Worm (Caenorhabditis elegans) whole organism, L4 larva: Measurements from ENCODE around the gene D1053.3.
A peak's percentile ranks its signal among the peaks of the same experiment; 100 is the strongest.

Source experiments
- F10B5.3 ChIP-seq: sonication (generic microtip); optimal IDR thresholded peaks from 2 replicates; lab custom pipeline; 2016; ENCODE audit warnings: mild to moderate bottlenecking, missing genetic modification characterization, missing compliant biosample characterization
- R02D3.7 ChIP-seq: fragments of 150-350 bp; sonication (generic microtip); optimal IDR thresholded peaks from 3 replicates; lab custom pipeline; 2014; ENCODE audit warnings: missing biosample characterization, missing genetic modification characterization
- T20F7.1 ChIP-seq: fragments of 200-800 bp; sonication (Bioruptor generic); optimal IDR thresholded peaks from 2 replicates; lab custom pipeline; 2018; ENCODE audit warnings: mild to moderate bottlenecking, missing genetic modification characterization, missing compliant biosample characterization
- T26A8.4 ChIP-seq: fragments of 200-800 bp; sonication (Bioruptor generic); IDR thresholded peaks from 2 replicates; pipeline ENCODE4 v1.3.6; 2022; ENCODE audit warnings: missing genetic modification characterization, missing compliant biosample characterization
- aha-1 ChIP-seq: fragments of 150-350 bp; peaks from one replicate; lab custom pipeline; 2014; ENCODE audit warnings: missing biosample characterization, missing genetic modification characterization
- ceh-32 ChIP-seq: sonication (generic microtip); optimal IDR thresholded peaks from 2 replicates; lab custom pipeline; 2016; ENCODE audit warnings: mild to moderate bottlenecking, missing genetic modification characterization, missing compliant biosample characterization; ENCODE audit not compliant: poor library complexity
- ceh-82 ChIP-seq: sonication (generic microtip); optimal IDR thresholded peaks from 2 replicates; lab custom pipeline; 2017; ENCODE audit warnings: missing biosample characterization, missing genetic modification characterization
- ctbp-1 ChIP-seq: fragments of 200-800 bp; sonication (Bioruptor generic); IDR thresholded peaks from 2 replicates; pipeline ENCODE4 v1.3.6; 2022; ENCODE audit warnings: missing genetic modification reagents, missing genetic modification characterization, missing compliant biosample characterization
- daf-16 ChIP-seq, 3 experiments: sonication (generic microtip); optimal IDR thresholded peaks; 2 replicates each; lab custom pipeline; 2016 to 2017; ENCODE audit warnings: missing genetic modification characterization in 3 of 3, missing genetic modification reagents in 3 of 3, mild to moderate bottlenecking in 2 of 3, missing compliant biosample characterization in 2 of 3, missing biosample characterization in 1 of 3, moderate library complexity in 1 of 3
- dmd-6 ChIP-seq: fragments of 200-800 bp; sonication (Bioruptor generic); IDR thresholded peaks from 2 replicates; pipeline ENCODE4 v1.3.6; 2022; ENCODE audit warnings: missing genetic modification reagents, missing genetic modification characterization, missing compliant biosample characterization
- dmd-8 ChIP-seq: fragments of 200-800 bp; sonication (Bioruptor generic); IDR thresholded peaks from 2 replicates; pipeline ENCODE4 v1.3.6; 2022; ENCODE audit warnings: missing genetic modification characterization, missing compliant biosample characterization
- dve-1 ChIP-seq: sonication (generic microtip); optimal IDR thresholded peaks from 2 replicates; lab custom pipeline; 2017; ENCODE audit warnings: antibody characterized with exemption, mild to moderate bottlenecking, missing genetic modification characterization, missing compliant biosample characterization; ENCODE audit not compliant: insufficient read depth
- hlh-11 ChIP-seq: fragments of 200-800 bp; sonication (Bioruptor generic); optimal IDR thresholded peaks from 2 replicates; lab custom pipeline; 2018; ENCODE audit warnings: mild to moderate bottlenecking, missing genetic modification characterization, missing compliant biosample characterization
- hlh-30 ChIP-seq: sonication (generic microtip); optimal IDR thresholded peaks from 2 replicates; lab custom pipeline; 2017; ENCODE audit warnings: antibody characterized with exemption, mild to moderate bottlenecking, missing genetic modification characterization, missing compliant biosample characterization; ENCODE audit not compliant: insufficient read depth
- hmg-1.1 ChIP-seq: fragments of 200-800 bp; sonication (Bioruptor generic); IDR thresholded peaks from 2 replicates; pipeline ENCODE4 v1.3.6; 2022; ENCODE audit warnings: missing genetic modification reagents, missing genetic modification characterization, missing compliant biosample characterization
- jun-1 ChIP-seq: fragments of 150-350 bp; optimal IDR thresholded peaks from 2 replicates; lab custom pipeline; 2014; ENCODE audit warnings: missing biosample characterization, missing genetic modification reagents, missing genetic modification characterization
- madf-5 ChIP-seq, 2 experiments: fragments of 200-800 bp; sonication (Bioruptor generic); IDR thresholded peaks; 2 replicates each; pipeline ENCODE4 v1.3.6; 2022; ENCODE audit warnings: missing compliant biosample characterization in 2 of 2, missing genetic modification characterization in 2 of 2
- mdl-1 ChIP-seq, 2 experiments: fragments of 150-350 bp in 1 of 2; sonication (generic microtip) in 1 of 2; optimal IDR thresholded peaks; 2 replicates each; lab custom pipeline; 2014 to 2017; ENCODE audit warnings: missing biosample characterization in 2 of 2, missing genetic modification characterization in 2 of 2
- mep-1 ChIP-seq: fragments of 150-350 bp; sonication (generic microtip); optimal IDR thresholded peaks from 3 replicates; lab custom pipeline; 2014; ENCODE audit warnings: missing biosample characterization, missing genetic modification characterization
- mxl-3 ChIP-seq: fragments of 200-800 bp; sonication (Bioruptor generic); optimal IDR thresholded peaks from 2 replicates; lab custom pipeline; 2018; ENCODE audit warnings: mild to moderate bottlenecking, missing genetic modification characterization, missing compliant biosample characterization
- nhr-10 ChIP-seq: fragments of 150-350 bp; optimal IDR thresholded peaks from 2 replicates; lab custom pipeline; 2014; ENCODE audit warnings: missing biosample characterization, missing genetic modification characterization
- nhr-28 ChIP-seq: fragments of 150-350 bp; optimal IDR thresholded peaks from 2 replicates; lab custom pipeline; 2014; ENCODE audit warnings: missing biosample characterization, missing genetic modification characterization
- nhr-41 ChIP-seq: fragments of 200-800 bp; sonication (Bioruptor generic); IDR thresholded peaks from 2 replicates; pipeline ENCODE4 v1.3.6; 2022; ENCODE audit warnings: missing genetic modification reagents, missing genetic modification characterization, missing compliant biosample characterization
- nhr-48 ChIP-seq: sonication (generic microtip); optimal IDR thresholded peaks from 2 replicates; lab custom pipeline; 2016; ENCODE audit warnings: mild to moderate bottlenecking, missing genetic modification characterization, missing compliant biosample characterization
- nhr-77 ChIP-seq: fragments of 150-350 bp; optimal IDR thresholded peaks from 2 replicates; lab custom pipeline; 2014; ENCODE audit warnings: missing biosample characterization, missing genetic modification characterization
- pqm-1 ChIP-seq: sonication (generic microtip); optimal IDR thresholded peaks from 2 replicates; lab custom pipeline; 2017; ENCODE audit warnings: missing biosample characterization, missing genetic modification characterization
- rbr-2 ChIP-seq: sonication (generic microtip); optimal IDR thresholded peaks from 2 replicates; lab custom pipeline; 2016; ENCODE audit warnings: missing genotype, missing genetic modification characterization, missing compliant biosample characterization
- set-16 ChIP-seq: fragments of 200-800 bp; sonication (Bioruptor generic); IDR thresholded peaks from 2 replicates; pipeline ENCODE4 v1.3.6; 2022; ENCODE audit warnings: missing genetic modification reagents, missing genetic modification characterization, missing compliant biosample characterization
- tra-1 ChIP-seq: fragments of 200-800 bp; sonication (Bioruptor generic); IDR thresholded peaks from 2 replicates; pipeline ENCODE4 v1.3.6; 2022; ENCODE audit warnings: missing genetic modification reagents, missing genetic modification characterization, missing compliant biosample characterization
- unc-39 ChIP-seq: sonication (generic microtip); optimal IDR thresholded peaks from 2 replicates; lab custom pipeline; 2017; ENCODE audit warnings: missing biosample characterization, missing genetic modification characterization
- unc-62 ChIP-seq, 3 experiments: fragments of 150-350 bp in 1 of 3; sonication (generic microtip); optimal IDR thresholded peaks in 2 of 3; peaks in 1 of 3; 1 replicate in 1 of 3; 2 replicates in 2 of 3; lab custom pipeline; 2014 to 2017; ENCODE audit warnings: missing biosample characterization in 3 of 3, missing genetic modification characterization in 3 of 3, missing genetic modification reagents in 3 of 3, missing genotype in 1 of 3
- zag-1 ChIP-seq: fragments of 150-350 bp; optimal IDR thresholded peaks from 2 replicates; lab custom pipeline; 2014; ENCODE audit warnings: missing biosample characterization, missing genetic modification characterization
- zfp-2 ChIP-seq: sonication (generic microtip); optimal IDR thresholded peaks from 2 replicates; lab custom pipeline; 2016; ENCODE audit warnings: mild to moderate bottlenecking, missing genetic modification characterization, missing compliant biosample characterization
- zfp-3 ChIP-seq: fragments of 200-800 bp; sonication (Bioruptor generic); conservative IDR thresholded peaks from 2 replicates; pipeline ENCODE4 v1.3.6; 2022; ENCODE audit warnings: missing genetic modification reagents, missing genetic modification characterization, missing compliant biosample characterization
- zip-11 ChIP-seq: fragments of 200-800 bp; sonication (Bioruptor generic); IDR thresholded peaks from 2 replicates; pipeline ENCODE4 v1.3.6; 2022; ENCODE audit warnings: missing genetic modification characterization, missing compliant biosample characterization
- ztf-7 ChIP-seq: fragments of 150-350 bp; optimal IDR thresholded peaks from 2 replicates; lab custom pipeline; 2014; ENCODE audit warnings: missing biosample characterization, missing genetic modification characterization

The D1053.3 gene

ce11 chrX:11716463-11716960, 20.4 kb downstream of the D1053.3 start, which contains the start of gene C44C10.9:
C44C10.9 (minus strand) TSS chrX:11716513.
- TF ChIP-seq mxl-3 (GFP tag; lab: Kevin White, UChicago) (peak; percentile 5), nhr-77 (tag; lab: Kevin White, UChicago) (no peak), dve-1 (tag; lab: Kevin White, UChicago) (peak; percentile 28), nhr-28 (tag; lab: Kevin White, UChicago) (no peak), R02D3.7 (tag; lab: Kevin White, UChicago) (no peak)

ce11 chrX:11712230-11712853, 24.6 kb downstream of the D1053.3 start, which contains the start of gene col-180:
col-180 (minus strand) TSS chrX:11712280.
- TF ChIP-seq mxl-3 (GFP tag; lab: Kevin White, UChicago) (peak; percentile 18), aha-1 (tag; lab: Kevin White, UChicago) (peak; percentile 87), unc-62 (GFP tag; optimal IDR thresholded peaks at IDR 0.05 in 1 of 2; lab: Kevin White, UChicago) (peak in 1 of 2 experiments; percentile 93), unc-62 (tag; optimal IDR thresholded peaks at IDR 0.05; lab: Kevin White, UChicago) (no peak), ztf-7 (no peak)

DNA sequence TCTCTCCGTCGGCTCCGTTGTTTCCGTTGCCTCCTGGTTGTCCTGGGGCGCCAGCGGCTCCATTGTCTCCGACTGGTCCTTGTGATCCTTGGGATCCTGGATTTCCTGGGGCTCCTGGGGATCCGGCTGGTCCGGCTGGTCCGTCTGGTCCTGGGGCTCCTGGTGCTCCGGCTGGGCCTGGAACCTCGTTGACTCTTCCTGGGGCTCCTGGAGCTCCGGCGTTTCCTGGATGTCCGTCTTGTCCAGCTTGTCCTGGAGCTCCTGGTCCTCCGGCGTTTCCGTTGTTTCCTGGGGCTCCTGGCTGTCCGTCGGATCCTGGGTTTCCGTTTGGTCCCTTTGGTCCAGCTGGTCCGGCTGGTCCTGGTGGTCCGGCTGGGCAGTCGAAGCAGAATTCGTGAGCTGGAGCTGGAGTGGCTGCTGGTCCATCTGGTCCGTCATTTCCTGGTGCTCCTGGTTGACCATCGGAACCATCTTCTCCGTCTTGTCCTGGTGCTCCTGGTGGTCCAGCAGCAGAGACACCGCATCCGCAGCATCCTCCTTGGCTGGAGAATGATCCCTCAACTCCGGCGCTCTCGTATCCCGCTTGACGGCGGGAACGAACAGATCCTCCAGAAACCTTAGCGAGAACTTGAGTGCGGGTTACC, 25.4 kb downstream of the D1053.3 start:
- TF ChIP-seq set-16 (GFP tag; lab: Robert Waterston, UW) (peak; percentile 98), daf-16 (GFP tag; optimal IDR thresholded peaks at IDR 0.05; lab: Kevin White, UChicago) (no peak), daf-16 (tag; optimal IDR thresholded peaks at IDR 0.05; lab: Kevin White, UChicago) (no peak), ceh-82 (tag; lab: Kevin White, UChicago) (no peak), rbr-2 (no peak), ceh-32 (tag; lab: Kevin White, UChicago) (no peak), aha-1 (tag; lab: Kevin White, UChicago) (peak; percentile 58), T20F7.1 (GFP tag; lab: Kevin White, UChicago) (no peak), mxl-3 (GFP tag; lab: Kevin White, UChicago) (no peak), ctbp-1 (no peak), T26A8.4 (no peak), zip-11 (GFP tag; lab: Robert Waterston, UW) (no peak), zag-1 (no peak), dve-1 (tag; lab: Kevin White, UChicago) (no peak), nhr-41 (GFP tag; lab: Robert Waterston, UW) (no peak), zfp-2 (tag; lab: Kevin White, UChicago) (no peak), pqm-1 (no peak), hlh-11 (tag; lab: Kevin White, UChicago) (no peak), madf-5 (GFP tag; IDR thresholded peaks at IDR 0.05; lab: Robert Waterston, UW) (0 out of 4 replicates have a peak, but pooled peaks of 1 of the 2 experiments have one; percentile 23)

DNA sequence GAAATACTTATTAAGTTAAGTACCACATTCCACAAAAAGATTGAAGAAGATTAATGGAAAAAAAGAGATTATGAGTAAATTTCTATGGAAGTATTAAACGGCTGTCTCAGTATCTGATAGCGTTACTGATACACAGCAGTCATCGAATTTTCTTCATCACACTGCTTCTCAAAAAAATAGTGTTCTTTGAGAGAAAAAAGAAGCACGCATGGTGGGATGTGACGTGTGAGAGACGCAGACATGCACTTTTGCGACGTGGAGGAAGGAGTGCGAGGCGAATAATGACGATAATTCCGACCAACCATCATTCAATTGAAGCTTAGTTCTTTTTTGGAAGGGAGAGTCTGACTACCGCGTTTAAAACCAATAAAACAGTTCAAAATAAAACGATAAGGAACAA, 26.7 kb downstream of the D1053.3 start, which contains the start of gene C44C10.11:
Gene C44C10.11, minus strand, starts transcription at position 115 of the 400 bp plus-strand sequence.
- TF ChIP-seq nhr-41 (GFP tag; lab: Robert Waterston, UW), result 0 out of 2 replicates have a peak, but pooled peaks have one; percentile 46
- TF ChIP-seq jun-1 (tag; lab: Kevin White, UChicago), result peak; percentile 18
- TF ChIP-seq nhr-10, result peak; percentile 8
- TF ChIP-seq nhr-28 (tag; lab: Kevin White, UChicago), result peak; percentile 87
- TF ChIP-seq tra-1, result peak; percentile 60; the same call in 1 of the 2 replicates
- no peak for TF ChIP-seq daf-16 (GFP tag; optimal IDR thresholded peaks at IDR 0.05; lab: Kevin White, UChicago)
- peak; percentile 46 for TF ChIP-seq daf-16 (tag; optimal IDR thresholded peaks at IDR 0.05; lab: Kevin White, UChicago)
- TF ChIP-seq unc-39 (tag; lab: Kevin White, UChicago), result no peak
- TF ChIP-seq mep-1 (tag; lab: Kevin White, UChicago), result no peak
- peak; percentile 96 for TF ChIP-seq dmd-6 (GFP tag; lab: Robert Waterston, UW)
- TF ChIP-seq zfp-3, result no peak
- peak; percentile 75 for TF ChIP-seq dve-1 (tag; lab: Kevin White, UChicago)
- TF ChIP-seq hmg-1.1 (GFP tag; lab: Robert Waterston, UW), result 0 out of 2 replicates have a peak, but pooled peaks have one; percentile 22
- no peak for TF ChIP-seq dmd-8 (GFP tag; lab: Robert Waterston, UW)
- peak; percentile 81 for TF ChIP-seq hlh-11 (tag; lab: Kevin White, UChicago)
- peak in 1 of 2 experiments; percentile 60 for TF ChIP-seq unc-62 (GFP tag; optimal IDR thresholded peaks at IDR 0.05 in 1 of 2; lab: Kevin White, UChicago)
- no peak for TF ChIP-seq unc-62 (tag; optimal IDR thresholded peaks at IDR 0.05; lab: Kevin White, UChicago)
- TF ChIP-seq mxl-3 (GFP tag; lab: Kevin White, UChicago), result peak; percentile 95
- peak; percentile 69 for TF ChIP-seq pqm-1
- TF ChIP-seq nhr-48, result peak; percentile 73
- peak; percentile 29 for TF ChIP-seq nhr-77 (tag; lab: Kevin White, UChicago)
- TF ChIP-seq set-16 (GFP tag; lab: Robert Waterston, UW), result no peak
- no peak for TF ChIP-seq F10B5.3 (tag; lab: Kevin White, UChicago)
- peak; percentile 89 for TF ChIP-seq aha-1 (tag; lab: Kevin White, UChicago)
- TF ChIP-seq mdl-1 (tag; optimal IDR thresholded peaks at IDR 0.05; lab: Kevin White, UChicago), result peak in 1 of 2 experiments; percentile 87
- peak; percentile 77 for TF ChIP-seq hlh-30 (tag; lab: Kevin White, UChicago)
- TF ChIP-seq, all 104 proteins: peak for 18
